Fruit fly (Drosophila melanogaster) whole organism, adult: ENCODE measurements around the gene CG6576.

ENCODE experiments used
- CG1620 ChIP-seq: fragments of 200-800 bp; sonication (Bioruptor generic); optimal IDR thresholded peaks from 2 replicates; lab custom pipeline; 2016; ENCODE audit warnings: missing biosample characterization, missing genetic modification characterization
- CG33017 ChIP-seq: fragments of 200-800 bp; sonication (Bioruptor generic); optimal IDR thresholded peaks from 2 replicates; lab custom pipeline; 2018; ENCODE audit warnings: missing biosample characterization, mild to moderate bottlenecking, missing genetic modification characterization, moderate library complexity
- CG5204 ChIP-seq: fragments of 200-800 bp; sonication (Bioruptor generic); optimal IDR thresholded peaks from 2 replicates; lab custom pipeline; 2016; ENCODE audit warnings: missing biosample characterization, missing genetic modification characterization
- CG7045 ChIP-seq: fragments of 200-800 bp; sonication (Bioruptor generic); optimal IDR thresholded peaks from 2 replicates; lab custom pipeline; 2017; ENCODE audit warnings: missing biosample characterization, mild to moderate bottlenecking, missing genetic modification characterization
- CG7101 ChIP-seq: fragments of 200-800 bp; sonication (Bioruptor generic); optimal IDR thresholded peaks from 2 replicates; lab custom pipeline; 2018; ENCODE audit warnings: missing biosample characterization, mild to moderate bottlenecking, missing genetic modification characterization, moderate library complexity
- Clk ChIP-seq: fragments of 200-800 bp; sonication (Bioruptor generic); optimal IDR thresholded peaks from 2 replicates; lab custom pipeline; 2017; ENCODE audit warnings: missing biosample characterization, missing genetic modification characterization
- Hr96 ChIP-seq: fragments of 200-800 bp; sonication (Bioruptor generic); optimal IDR thresholded peaks from 2 replicates; lab custom pipeline; 2016; ENCODE audit warnings: missing biosample characterization, missing genetic modification characterization
- Mnt ChIP-seq: fragments of 200-800 bp; sonication (Bioruptor generic); optimal IDR thresholded peaks from 2 replicates; lab custom pipeline; 2016; ENCODE audit warnings: missing biosample characterization, mild to moderate bottlenecking, missing genetic modification characterization
- cic ChIP-seq: fragments of 200-800 bp; sonication (Bioruptor generic); optimal IDR thresholded peaks from 2 replicates; lab custom pipeline; 2017; ENCODE audit warnings: missing biosample characterization, mild to moderate bottlenecking, missing genetic modification characterization, moderate library complexity
- cnc ChIP-seq, 2 experiments: fragments of >200 bp; optimal IDR thresholded peaks; 2 replicates each; lab custom pipeline; 2017
- kay ChIP-seq: fragments of 200-800 bp; sonication (Bioruptor generic); peaks from one replicate; lab custom pipeline; 2016; ENCODE audit warnings: missing biosample characterization, missing genetic modification characterization, borderline replicate concordance
- ovo ChIP-seq: fragments of 200-800 bp; sonication (Bioruptor generic); optimal IDR thresholded peaks from 2 replicates; lab custom pipeline; 2016; ENCODE audit warnings: missing biosample characterization, missing genetic modification characterization
- pad ChIP-seq: fragments of 200-800 bp; sonication (Bioruptor generic); optimal IDR thresholded peaks from 3 replicates; lab custom pipeline; 2017; ENCODE audit warnings: missing biosample characterization, missing genetic modification characterization, mild to moderate bottlenecking, moderate library complexity, missing genetic modification reagents
- toe ChIP-seq: fragments of 200-800 bp; sonication (Bioruptor generic); optimal IDR thresholded peaks from 2 replicates; lab custom pipeline; 2016; ENCODE audit warnings: missing biosample characterization, missing genetic modification characterization

dm6 chr3L:8800432-8800831, 44.6 kb downstream of the CG6576 start, which contains the start of gene CG13310:
- TF ChIP-seq CG7045 (GFP tag; lab: Kevin White, UChicago): no peak
- TF ChIP-seq cnc (optimal IDR thresholded peaks at IDR 0.05; lab: Kevin White, UChicago): no peak
- no peak for TF ChIP-seq ovo (GFP tag; lab: Kevin White, UChicago)
- TF ChIP-seq Mnt (GFP tag; lab: Kevin White, UChicago): no peak
- TF ChIP-seq cic (GFP tag; lab: Kevin White, UChicago): no peak
- no peak for TF ChIP-seq Clk (GFP tag; lab: Kevin White, UChicago)
- no peak for TF ChIP-seq kay (GFP tag; lab: Kevin White, UChicago)
- no peak for TF ChIP-seq CG1620 (GFP tag; lab: Kevin White, UChicago)
- no peak for TF ChIP-seq CG5204 (GFP tag; lab: Kevin White, UChicago)
- TF ChIP-seq CG33017 (tag; lab: Kevin White, UChicago): no peak
- TF ChIP-seq CG7101 (tag; lab: Kevin White, UChicago): no peak
- TF ChIP-seq Hr96 (GFP tag; lab: Kevin White, UChicago): no peak
- TF ChIP-seq pad (GFP tag; lab: Kevin White, UChicago): no peak
- no peak for TF ChIP-seq toe
